Worm (Caenorhabditis elegans) whole organism, L4 larva: Measurements from ENCODE around the gene fbxa-120.
A peak's percentile ranks its signal among the peaks of the same experiment; 100 is the strongest.

Experiments used
- F26F4.8 ChIP-seq: fragments of 200-800 bp; sonication (Bioruptor generic); conservative IDR thresholded peaks from 2 replicates; pipeline ENCODE4 v1.3.6; 2022; ENCODE audit warnings: missing genetic modification characterization, missing compliant biosample characterization
- F44E2.7 ChIP-seq: fragments of 200-800 bp; sonication (Bioruptor generic); IDR thresholded peaks from 2 replicates; pipeline ENCODE4 v2.1.2; 2022; ENCODE audit warnings: missing genetic modification characterization, missing compliant biosample characterization
- ZK546.5 ChIP-seq, 2 experiments: sonication (generic microtip); optimal IDR thresholded peaks; 2 replicates each; lab custom pipeline; 2017; ENCODE audit warnings: missing biosample characterization in 2 of 2, missing genetic modification characterization in 2 of 2
- aha-1 ChIP-seq: fragments of 150-350 bp; peaks from one replicate; lab custom pipeline; 2014; ENCODE audit warnings: missing biosample characterization, missing genetic modification characterization
- attf-4 ChIP-seq: sonication (generic microtip); optimal IDR thresholded peaks from 3 replicates; lab custom pipeline; 2017; ENCODE audit warnings: missing biosample characterization, missing genetic modification characterization
- ces-1 ChIP-seq: fragments of 150-350 bp; sonication (generic microtip); optimal IDR thresholded peaks from 4 replicates; lab custom pipeline; 2014; ENCODE audit warnings: missing biosample characterization, missing genetic modification reagents, missing genetic modification characterization
- daf-16 ChIP-seq, 3 experiments: sonication (generic microtip); optimal IDR thresholded peaks; 2 replicates each; lab custom pipeline; 2016 to 2017; ENCODE audit warnings: missing genetic modification characterization in 3 of 3, missing genetic modification reagents in 3 of 3, mild to moderate bottlenecking in 2 of 3, missing compliant biosample characterization in 2 of 3, missing biosample characterization in 1 of 3, moderate library complexity in 1 of 3
- daf-8 ChIP-seq: fragments of 200-800 bp; sonication (Bioruptor generic); IDR thresholded peaks from 2 replicates; pipeline ENCODE4 v1.3.6; 2022; ENCODE audit warnings: missing genetic modification characterization, missing compliant biosample characterization
- dmd-8 ChIP-seq: fragments of 200-800 bp; sonication (Bioruptor generic); IDR thresholded peaks from 2 replicates; pipeline ENCODE4 v1.3.6; 2022; ENCODE audit warnings: missing genetic modification characterization, missing compliant biosample characterization
- dve-1 ChIP-seq: sonication (generic microtip); optimal IDR thresholded peaks from 2 replicates; lab custom pipeline; 2017; ENCODE audit warnings: antibody characterized with exemption, mild to moderate bottlenecking, missing genetic modification characterization, missing compliant biosample characterization; ENCODE audit not compliant: insufficient read depth
- fkh-10 ChIP-seq: fragments of 150-350 bp; optimal IDR thresholded peaks from 2 replicates; lab custom pipeline; 2014; ENCODE audit warnings: missing biosample characterization, missing genetic modification reagents, missing genetic modification characterization
- fos-1 ChIP-seq: fragments of 150-350 bp; optimal IDR thresholded peaks from 2 replicates; lab custom pipeline; 2014; ENCODE audit warnings: missing biosample characterization, missing genetic modification characterization
- hif-1 ChIP-seq, 2 experiments: sonication (generic microtip); optimal IDR thresholded peaks; 2 replicates each; lab custom pipeline; 2016 to 2017; ENCODE audit warnings: missing compliant biosample characterization in 2 of 2, missing genetic modification characterization in 2 of 2, missing genetic modification reagents in 2 of 2, missing genotype in 2 of 2, mild to moderate bottlenecking in 1 of 2
- lim-7 ChIP-seq: fragments of 200-800 bp; sonication (Bioruptor generic); IDR thresholded peaks from 2 replicates; pipeline ENCODE4 v1.3.6; 2022; ENCODE audit warnings: missing genetic modification characterization, missing compliant biosample characterization
- lin-38 ChIP-seq: fragments of 200-800 bp; sonication (Bioruptor generic); IDR thresholded peaks from 2 replicates; pipeline ENCODE4 v1.3.6; 2022; ENCODE audit warnings: missing genetic modification reagents, missing genetic modification characterization, missing compliant biosample characterization
- lir-3 ChIP-seq: sonication (generic microtip); optimal IDR thresholded peaks from 2 replicates; lab custom pipeline; 2016; ENCODE audit warnings: mild to moderate bottlenecking, missing genetic modification characterization, missing compliant biosample characterization
- madf-5 ChIP-seq, 2 experiments: fragments of 200-800 bp; sonication (Bioruptor generic); IDR thresholded peaks; 2 replicates each; pipeline ENCODE4 v1.3.6; 2022; ENCODE audit warnings: missing compliant biosample characterization in 2 of 2, missing genetic modification characterization in 2 of 2
- mep-1 ChIP-seq: fragments of 150-350 bp; sonication (generic microtip); optimal IDR thresholded peaks from 3 replicates; lab custom pipeline; 2014; ENCODE audit warnings: missing biosample characterization, missing genetic modification characterization
- mxl-3 ChIP-seq: fragments of 200-800 bp; sonication (Bioruptor generic); optimal IDR thresholded peaks from 2 replicates; lab custom pipeline; 2018; ENCODE audit warnings: mild to moderate bottlenecking, missing genetic modification characterization, missing compliant biosample characterization
- nhr-237 ChIP-seq: sonication (generic microtip); optimal IDR thresholded peaks from 2 replicates; lab custom pipeline; 2017; ENCODE audit warnings: missing biosample characterization, missing genetic modification characterization
- nhr-28 ChIP-seq: fragments of 150-350 bp; optimal IDR thresholded peaks from 2 replicates; lab custom pipeline; 2014; ENCODE audit warnings: missing biosample characterization, missing genetic modification characterization
- nhr-42 ChIP-seq: fragments of 200-800 bp; sonication (Bioruptor generic); IDR thresholded peaks from 2 replicates; pipeline ENCODE4 v1.3.6; 2022; ENCODE audit warnings: missing genetic modification characterization, missing compliant biosample characterization
- nhr-76 ChIP-seq: fragments of 150-350 bp; optimal IDR thresholded peaks from 2 replicates; lab custom pipeline; 2014; ENCODE audit warnings: missing biosample characterization, missing genetic modification characterization
- nhr-77 ChIP-seq: fragments of 150-350 bp; optimal IDR thresholded peaks from 2 replicates; lab custom pipeline; 2014; ENCODE audit warnings: missing biosample characterization, missing genetic modification characterization
- pha-4 ChIP-seq, 2 experiments: fragments of 150-350 bp in 1 of 2; fragments of 200-800 bp in 1 of 2; sonication (Bioruptor generic) in 1 of 2; IDR thresholded peaks in 1 of 2; optimal IDR thresholded peaks in 1 of 2; 2 replicates each; pipeline versions ENCODE4 v1.3.6 to Lab custom; 2014 to 2022; ENCODE audit warnings: missing genetic modification characterization in 2 of 2, missing genetic modification reagents in 2 of 2, missing biosample characterization in 1 of 2, missing compliant biosample characterization in 1 of 2
- pqm-1 ChIP-seq: sonication (generic microtip); optimal IDR thresholded peaks from 2 replicates; lab custom pipeline; 2017; ENCODE audit warnings: missing biosample characterization, missing genetic modification characterization
- rbr-2 ChIP-seq: sonication (generic microtip); optimal IDR thresholded peaks from 2 replicates; lab custom pipeline; 2016; ENCODE audit warnings: missing genotype, missing genetic modification characterization, missing compliant biosample characterization
- snpc-1.2 ChIP-seq: fragments of 200-800 bp; sonication (Bioruptor generic); IDR thresholded peaks from 2 replicates; pipeline ENCODE4 v1.3.6; 2022; ENCODE audit warnings: missing genetic modification reagents, missing genetic modification characterization, missing compliant biosample characterization
- tra-1 ChIP-seq: fragments of 200-800 bp; sonication (Bioruptor generic); IDR thresholded peaks from 2 replicates; pipeline ENCODE4 v1.3.6; 2022; ENCODE audit warnings: missing genetic modification reagents, missing genetic modification characterization, missing compliant biosample characterization

The fbxa-120 gene

DNA sequence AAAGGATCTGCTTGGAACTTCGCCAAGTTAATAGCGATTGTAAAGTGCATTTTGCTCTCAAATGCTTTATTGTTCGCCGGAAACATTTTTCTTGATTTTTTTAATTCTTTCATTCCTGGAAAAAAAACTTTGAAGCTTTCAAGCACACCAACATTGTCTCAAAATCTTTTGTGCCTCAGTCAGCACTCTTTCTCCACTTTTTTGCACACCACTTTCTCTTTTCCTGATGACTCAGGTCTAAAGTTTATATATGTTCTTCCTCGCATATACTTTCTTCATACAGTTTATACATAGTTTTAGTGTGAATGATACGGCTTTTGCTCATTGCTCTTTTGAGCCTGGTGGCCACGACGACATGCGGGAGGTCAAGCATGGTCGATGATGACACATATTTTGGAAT, 31.2 kb downstream of the fbxa-120 start, which contains the start of gene C53C11.5:
Gene C53C11.5, plus strand, starts transcription at position 301 of the 400 bp plus-strand sequence.
- TF ChIP-seq nhr-237 (tag; lab: Kevin White, UChicago) (no peak), lin-38 (GFP tag; lab: Robert Waterston, UW) (no peak), F44E2.7 (GFP tag; lab: Robert Waterston, UW) (no peak), fos-1 (tag; lab: Kevin White, UChicago) (no peak)

DNA sequence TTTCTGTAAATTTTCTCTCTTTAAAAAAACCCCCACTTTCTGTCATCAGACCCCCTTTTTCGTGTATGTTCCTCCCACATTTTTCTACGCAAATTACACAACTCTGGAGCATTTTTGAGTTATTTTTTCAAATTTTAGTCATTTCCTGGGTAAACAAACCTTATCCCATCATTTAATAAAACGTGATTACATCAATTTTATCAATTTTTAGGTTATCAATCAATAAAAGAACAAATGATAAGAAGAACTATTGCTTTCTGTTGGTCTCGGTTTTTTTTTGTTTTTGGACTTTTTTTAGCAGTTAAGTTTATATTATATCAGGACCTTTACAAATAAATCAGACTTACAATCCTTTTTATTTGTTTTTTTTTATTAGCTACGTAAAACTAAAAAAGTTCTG, 33.8 kb downstream of the fbxa-120 start, which contains the start of gene C53C11.2:
Gene C53C11.2, plus strand, starts transcription at position 284 of the 400 bp plus-strand sequence.
- no peak for TF ChIP-seq daf-16 (GFP tag; optimal IDR thresholded peaks at IDR 0.05; lab: Kevin White, UChicago)
- peak; percentile 79 for TF ChIP-seq daf-16 (tag; optimal IDR thresholded peaks at IDR 0.05; lab: Kevin White, UChicago)
- no peak for TF ChIP-seq lir-3 (tag; lab: Kevin White, UChicago)
- TF ChIP-seq nhr-28 (tag; lab: Kevin White, UChicago) = peak; percentile 24
- TF ChIP-seq snpc-1.2 (GFP tag; lab: Robert Waterston, UW) = no peak
- peak; percentile 69 for TF ChIP-seq pqm-1 (tag; lab: Kevin White, UChicago)
- peak; percentile 23 for TF ChIP-seq dve-1
- TF ChIP-seq, all 104 proteins: peak for 4

DNA sequence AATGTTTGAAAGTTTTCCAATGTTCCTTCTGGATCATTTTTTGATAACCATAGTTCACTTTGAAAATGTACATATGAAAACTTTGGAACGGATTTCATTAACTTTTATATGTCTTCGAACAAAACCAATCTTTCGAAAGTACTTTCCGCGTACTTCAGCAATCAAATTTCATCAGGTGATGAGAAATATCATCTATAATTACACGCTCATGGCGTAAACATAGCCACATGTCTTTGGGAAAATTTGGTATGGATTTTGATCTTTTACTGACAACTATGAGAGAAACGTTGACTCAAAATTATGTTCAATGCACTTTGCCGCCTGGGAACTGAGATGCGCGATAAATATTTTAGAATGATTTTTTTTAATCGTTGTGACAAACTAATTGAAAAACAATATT, 36.4 kb downstream of the fbxa-120 start:
- no peak for TF ChIP-seq ZK546.5 (tag; optimal IDR thresholded peaks at IDR 0.05; lab: Kevin White, UChicago)
- TF ChIP-seq, all 104 proteins: peak for 0

DNA sequence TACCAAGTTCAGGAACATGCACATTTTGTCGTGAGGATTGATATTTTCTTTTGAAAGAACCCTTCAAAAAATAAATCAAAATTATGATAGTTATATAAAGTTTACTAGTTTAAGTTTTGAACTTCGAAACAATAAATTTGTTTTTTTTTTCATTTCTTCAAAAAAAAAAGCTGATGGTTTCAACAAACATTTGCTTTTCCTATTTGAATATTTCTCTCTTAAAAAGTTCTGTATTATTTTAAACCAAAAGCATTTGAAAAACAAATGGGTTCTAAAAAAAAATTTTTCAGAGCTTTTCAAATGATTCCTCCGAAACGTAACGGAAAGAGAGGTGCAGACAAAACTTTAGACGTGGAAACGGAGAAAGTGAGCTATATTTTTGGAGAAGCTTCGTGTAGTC, 38.0 kb downstream of the fbxa-120 start, which contains the start of gene C53C11.1:
Gene C53C11.1, plus strand, starts transcription at position 301 of the 400 bp plus-strand sequence.
- TF ChIP-seq hif-1 (tag; optimal IDR thresholded peaks at IDR 0.05; lab: Kevin White, UChicago) (no peak), nhr-42 (GFP tag; lab: Robert Waterston, UW) (no peak), mxl-3 (GFP tag; lab: Kevin White, UChicago) (no peak), snpc-1.2 (GFP tag; lab: Robert Waterston, UW) (no peak), F44E2.7 (GFP tag; lab: Robert Waterston, UW) (no peak), tra-1 (GFP tag; lab: Robert Waterston, UW) (no peak)

DNA sequence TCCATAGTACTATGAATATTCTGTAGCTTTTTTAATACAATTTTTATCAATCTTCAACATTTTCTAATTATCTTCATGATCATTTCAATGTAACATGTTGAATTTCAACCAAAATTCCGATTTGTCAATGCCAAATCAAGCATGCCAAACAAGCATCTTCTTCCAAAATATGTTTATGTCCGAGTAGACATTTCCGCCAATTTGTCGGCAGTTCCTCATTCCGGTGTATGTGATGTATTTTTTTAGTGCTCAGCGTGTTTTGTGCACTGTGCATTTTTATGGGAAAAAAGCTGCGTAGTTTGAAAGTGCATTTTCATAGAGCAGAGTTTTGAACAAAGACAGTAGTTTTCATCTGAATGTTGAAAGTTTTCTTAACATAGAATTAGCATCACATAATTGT, 46.9 kb downstream of the fbxa-120 start:
- TF ChIP-seq aha-1 (peak; percentile 90), pha-4 (GFP tag; IDR thresholded peaks at IDR 0.05; lab: Robert Waterston, UW) (no peak), pha-4 (tag; optimal IDR thresholded peaks at IDR 0.05; lab: Kevin White, UChicago) (no peak), F26F4.8 (GFP tag; lab: Robert Waterston, UW) (no peak), attf-4 (tag; lab: Kevin White, UChicago) (no peak)

DNA sequence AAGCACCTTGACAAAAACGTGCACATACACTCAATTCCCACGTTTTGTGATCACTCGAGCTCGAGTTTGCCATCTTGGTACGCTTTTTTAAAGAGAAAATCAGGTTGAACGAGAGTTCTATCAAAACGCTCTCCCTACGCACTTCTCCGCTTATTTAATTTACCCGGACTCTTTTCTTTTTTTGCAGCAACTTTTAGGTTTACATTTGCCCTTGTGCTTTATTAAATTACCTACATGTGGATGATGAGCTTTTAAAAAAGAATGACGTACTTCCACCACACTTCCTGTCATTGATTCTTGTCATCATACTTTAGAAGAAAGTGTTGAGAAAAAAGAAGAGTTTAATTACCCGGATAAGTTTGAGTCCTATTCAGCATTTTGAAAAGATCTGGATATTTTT, 49.6 kb downstream of the fbxa-120 start:
- TF ChIP-seq nhr-76 (tag; lab: Kevin White, UChicago) = no peak
- no peak for TF ChIP-seq mep-1 (tag; lab: Kevin White, UChicago)
- no peak for TF ChIP-seq rbr-2 (tag; lab: Kevin White, UChicago)
- TF ChIP-seq ZK546.5 (tag; optimal IDR thresholded peaks at IDR 0.05; lab: Kevin White, UChicago) = no peak
- peak; percentile 78 for TF ChIP-seq ces-1 (GFP tag; lab: Kevin White, UChicago)
- TF ChIP-seq fkh-10 = peak; percentile 48
- TF ChIP-seq madf-5 (GFP tag; IDR thresholded peaks at IDR 0.05; lab: Robert Waterston, UW) = no peak
- TF ChIP-seq nhr-77 (tag; lab: Kevin White, UChicago) = no peak
- no peak for TF ChIP-seq lim-7 (GFP tag; lab: Robert Waterston, UW)
- peak; percentile 19 for TF ChIP-seq aha-1
- TF ChIP-seq F26F4.8 (GFP tag; lab: Robert Waterston, UW) = no peak
- no peak for TF ChIP-seq daf-8 (GFP tag; lab: Robert Waterston, UW)
- TF ChIP-seq dmd-8 = no peak
